Worm (Caenorhabditis elegans) whole organism, mixed stage, embryonic: Measurements from ENCODE around the gene T07D3.4.

ENCODE experiments used
- blmp-1 ChIP-seq: fragments of 150-350 bp; optimal IDR thresholded peaks from 2 replicates; lab custom pipeline; 2014; ENCODE audit warnings: missing biosample characterization, missing genetic modification characterization
- hlh-1 ChIP-seq: fragments of 150-350 bp; optimal IDR thresholded peaks from 2 replicates; lab custom pipeline; 2014; ENCODE audit warnings: missing biosample characterization, missing genetic modification reagents, missing genetic modification characterization
- lin-13 ChIP-seq: fragments of 150-350 bp; optimal IDR thresholded peaks from 2 replicates; lab custom pipeline; 2014; ENCODE audit warnings: missing biosample characterization, missing genetic modification characterization
- lsy-2 ChIP-seq: fragments of 150-350 bp; optimal IDR thresholded peaks from 2 replicates; lab custom pipeline; 2014; ENCODE audit warnings: missing biosample characterization, missing genetic modification characterization
- nhr-237 ChIP-seq: fragments of 150-350 bp; optimal IDR thresholded peaks from 2 replicates; lab custom pipeline; 2014; ENCODE audit warnings: missing biosample characterization, missing genetic modification characterization
- sptf-1 ChIP-seq: sonication (generic microtip); optimal IDR thresholded peaks from 2 replicates; lab custom pipeline; 2017; ENCODE audit warnings: mild to moderate bottlenecking, missing genetic modification characterization, moderate library complexity, missing compliant biosample characterization

DNA sequence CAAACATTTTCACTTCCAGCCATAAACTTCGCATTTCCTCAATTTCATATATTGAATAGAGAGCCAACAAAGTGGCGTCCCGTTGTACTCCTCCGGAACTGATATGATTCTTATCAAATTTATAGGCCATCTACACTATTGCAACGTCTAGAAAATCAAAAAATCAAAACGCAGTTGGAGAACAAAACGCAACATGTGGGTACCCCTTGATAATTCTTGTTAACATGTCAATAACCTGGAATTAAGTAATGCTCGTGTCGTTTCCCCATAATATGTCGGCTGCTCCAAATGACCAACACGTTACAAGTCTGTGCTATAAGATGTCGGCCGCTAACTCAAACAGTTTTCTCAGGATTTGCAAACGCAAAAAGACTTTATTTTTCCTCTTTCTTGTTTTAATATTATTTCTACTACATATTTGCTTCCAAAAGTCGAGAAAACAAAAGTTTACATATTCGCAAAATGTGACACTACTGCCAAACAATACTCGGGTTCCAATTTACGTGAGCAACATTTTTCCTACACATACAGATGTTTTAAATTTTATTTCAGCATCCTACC is 7.4 kb upstream of the T07D3.4 start:
- no peak for TF ChIP-seq sptf-1 (tag; lab: Kevin White, UChicago)
- no peak for TF ChIP-seq blmp-1 (tag; lab: Kevin White, UChicago)
- no peak for TF ChIP-seq lsy-2
- no peak for TF ChIP-seq hlh-1
- TF ChIP-seq nhr-237 (tag; lab: Kevin White, UChicago) = no peak
- TF ChIP-seq lin-13 (tag; lab: Kevin White, UChicago) = no peak
